Worm (Caenorhabditis elegans): ENCODE measurements around the gene rps-13.

DNA sequence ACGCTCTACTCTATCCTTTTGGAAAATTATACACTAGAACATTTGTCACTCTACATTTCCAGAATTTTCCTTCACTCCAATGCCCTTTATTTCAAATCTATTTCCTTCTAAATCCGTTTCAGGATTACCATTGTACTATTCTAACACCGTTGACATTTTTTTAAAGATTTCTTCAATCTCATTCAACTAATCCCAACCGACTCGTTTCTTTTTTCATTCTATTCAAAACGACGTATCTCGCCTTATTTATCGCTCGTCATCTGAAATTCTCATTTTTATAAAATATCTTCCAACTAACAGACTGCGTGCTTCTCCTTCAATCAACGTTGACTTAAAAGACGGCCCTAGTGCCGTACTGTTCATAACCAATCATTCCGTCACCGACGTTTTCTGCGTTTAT is 21.7 kb downstream of the rps-13 start, which contains the start of gene akap-1:
- TF ChIP-seq C17E4.6 (GFP tag; IDR thresholded peaks at IDR 0.05) (no peak), F33H1.4 (GFP tag; IDR thresholded peaks at IDR 0.05) (no peak), chd-7 (tag; optimal IDR thresholded peaks at IDR 0.05) (no peak), die-1 (tag; optimal IDR thresholded peaks at IDR 0.05) (no peak), unc-62 (GFP tag; optimal IDR thresholded peaks at IDR 0.05) (no peak), gei-17 (GFP tag; optimal IDR thresholded peaks at IDR 0.05) (no peak), hlh-26 (GFP tag; conservative IDR thresholded peaks at IDR 0.05) (no peak), nhr-120 (GFP tag; IDR thresholded peaks at IDR 0.05) (no peak), snpc-1.1 (tag; optimal IDR thresholded peaks at IDR 0.05; ENCODE audit: insufficient read depth) (no peak), cebp-2 (GFP tag; IDR thresholded peaks at IDR 0.05) (no peak)

Measured in whole organism, young adult.